Worm (Caenorhabditis elegans) whole organism, L2 larva: ENCODE measurements around the gene fbxa-60.

Experiments used
- F13H6.1 ChIP-seq: sonication (generic microtip); optimal IDR thresholded peaks from 2 replicates; lab custom pipeline; 2016; ENCODE audit warnings: missing genetic modification characterization, missing compliant biosample characterization
- Y55F3AM.14 ChIP-seq: fragments of 200-800 bp; sonication (Bioruptor generic); optimal IDR thresholded peaks from 2 replicates; lab custom pipeline; 2018; ENCODE audit warnings: mild to moderate bottlenecking, missing genetic modification characterization, missing compliant biosample characterization
- ceh-82 ChIP-seq: fragments of 150-350 bp; optimal IDR thresholded peaks from 2 replicates; lab custom pipeline; 2014; ENCODE audit warnings: missing biosample characterization, missing genetic modification characterization
- lin-13 ChIP-seq: fragments of 150-350 bp; optimal IDR thresholded peaks from 2 replicates; lab custom pipeline; 2014; ENCODE audit warnings: missing biosample characterization, missing genetic modification reagents, missing genetic modification characterization
- nhr-11 ChIP-seq: fragments of 150-350 bp; optimal IDR thresholded peaks from 2 replicates; lab custom pipeline; 2014; ENCODE audit warnings: missing biosample characterization, missing genetic modification characterization
- nhr-12 ChIP-seq: fragments of 150-350 bp; optimal IDR thresholded peaks from 2 replicates; lab custom pipeline; 2014; ENCODE audit warnings: missing biosample characterization, missing genetic modification characterization
- snpc-4 ChIP-seq: fragments of 150-350 bp; optimal IDR thresholded peaks from 2 replicates; lab custom pipeline; 2014; ENCODE audit warnings: missing biosample characterization, missing genetic modification characterization
- unc-62 ChIP-seq: fragments of 150-350 bp; optimal IDR thresholded peaks from 2 replicates; lab custom pipeline; 2014; ENCODE audit warnings: missing biosample characterization, missing genetic modification reagents, missing genetic modification characterization
- zag-1 ChIP-seq: fragments of 150-350 bp; optimal IDR thresholded peaks from 2 replicates; lab custom pipeline; 2014; ENCODE audit warnings: missing biosample characterization, missing genetic modification characterization

- no peak for TF ChIP-seq ceh-82 (tag; lab: Kevin White, UChicago)
- TF ChIP-seq snpc-4 (tag; lab: Kevin White, UChicago) = no peak
- TF ChIP-seq unc-62 = no peak
- no peak for TF ChIP-seq zag-1 (tag; lab: Kevin White, UChicago)
- no peak for TF ChIP-seq lin-13 (GFP tag; lab: Kevin White, UChicago)
- TF ChIP-seq F13H6.1 (tag; lab: Kevin White, UChicago) = no peak
- no peak for TF ChIP-seq nhr-12
- no peak for TF ChIP-seq Y55F3AM.14 (GFP tag; lab: Kevin White, UChicago)
- no peak for TF ChIP-seq nhr-11 (tag; lab: Kevin White, UChicago)
Measured at ce11 chrIII:909540-909939, 36.6 kb downstream of the fbxa-60 start, which contains the start of gene crls-1.
